Fruit fly (Drosophila melanogaster) whole organism, prepupa: ENCODE data around the gene CG43736.
A peak's percentile ranks its signal among the peaks of the same experiment; 100 is the strongest.

Experiments used
- CG11294 ChIP-seq: fragments of 200-800 bp; sonication (Bioruptor generic); IDR thresholded peaks from 2 replicates; pipeline ENCODE4 v1.3.6; 2022; ENCODE audit warnings: missing biosample characterization, missing genetic modification characterization
- CG15336 ChIP-seq: fragments of 200-800 bp; sonication (Bioruptor generic); IDR thresholded peaks from 2 replicates; pipeline ENCODE4 v1.3.6; 2022; ENCODE audit warnings: missing biosample characterization, missing genetic modification characterization
- CG16779 ChIP-seq: fragments of 200-800 bp; sonication (Bioruptor generic); optimal IDR thresholded peaks from 3 replicates; lab custom pipeline; 2017; ENCODE audit warnings: missing biosample characterization, mild to moderate bottlenecking, missing genetic modification characterization
- CG3919 ChIP-seq: fragments of 200-800 bp; sonication (Bioruptor generic); optimal IDR thresholded peaks from 3 replicates; lab custom pipeline; 2016; ENCODE audit warnings: missing biosample characterization, missing genetic modification characterization
- CG6163 ChIP-seq: fragments of 200-800 bp; sonication (Bioruptor generic); IDR thresholded peaks from 3 replicates; pipeline ENCODE4 v1.3.6; 2022; ENCODE audit warnings: missing biosample characterization, missing genetic modification characterization
- CG6276 ChIP-seq: fragments of 200-800 bp; sonication (Bioruptor generic); optimal IDR thresholded peaks from 2 replicates; lab custom pipeline; 2017; ENCODE audit warnings: missing biosample characterization, mild to moderate bottlenecking, missing genetic modification characterization
- CG8319 ChIP-seq: fragments of 200-800 bp; sonication (Bioruptor generic); optimal IDR thresholded peaks from 3 replicates; lab custom pipeline; 2016; ENCODE audit warnings: missing biosample characterization, missing genetic modification characterization
- CG8632 ChIP-seq: fragments of 200-800 bp; sonication (Bioruptor generic); optimal IDR thresholded peaks from 3 replicates; lab custom pipeline; 2016; ENCODE audit warnings: missing biosample characterization, missing genetic modification characterization
- Ets21C ChIP-seq: fragments of 200-800 bp; sonication (Bioruptor generic); optimal IDR thresholded peaks from 3 replicates; lab custom pipeline; 2016; ENCODE audit warnings: missing biosample characterization, missing genetic modification characterization
- Ets96B ChIP-seq: fragments of 200-800 bp; optimal IDR thresholded peaks from 2 replicates; lab custom pipeline; 2019; ENCODE audit warnings: missing biosample characterization, mild to moderate bottlenecking, missing genetic modification characterization, moderate library complexity
- Sox102F ChIP-seq: fragments of 200-800 bp; sonication (Bioruptor generic); optimal IDR thresholded peaks from 2 replicates; lab custom pipeline; 2016; ENCODE audit warnings: missing biosample characterization, mild to moderate bottlenecking, missing genetic modification characterization
- dac ChIP-seq: fragments of 200-800 bp; sonication (Bioruptor generic); optimal IDR thresholded peaks from 2 replicates; lab custom pipeline; 2017; ENCODE audit warnings: missing biosample characterization, mild to moderate bottlenecking, missing genetic modification characterization

- TF ChIP-seq CG8319 (GFP tag; lab: Kevin White, UChicago) (peak; percentile 72), CG16779 (peak; percentile 59), CG8632 (GFP tag; lab: Kevin White, UChicago) (peak; percentile 66), Ets21C (GFP tag; lab: Kevin White, UChicago) (peak; percentile 77), CG6276 (GFP tag; lab: Kevin White, UChicago) (peak; percentile 88), Sox102F (GFP tag; lab: Kevin White, UChicago) (peak; percentile 86), CG6163 (GFP tag; lab: Robert Waterston, UW) (peak; percentile 86), CG11294 (GFP tag; lab: Robert Waterston, UW) (peak; percentile 69), CG15336 (GFP tag; lab: Robert Waterston, UW) (peak; percentile 79; the same call in 1 of the 2 replicates), CG3919 (GFP tag; lab: Kevin White, UChicago) (peak; percentile 82), Ets96B (tag; lab: Kevin White, UChicago) (peak; percentile 83), dac (GFP tag; lab: Kevin White, UChicago) (peak; percentile 71)
These were observed 14.3 kb upstream of the CG43736 start, which contains the start of the genes Cht11 and CG4558 for dm6 chrX:6849178-6849956.
